Worm (Caenorhabditis elegans): ENCODE measurements around the gene K12H6.7.

The K12H6.7 gene

DNA sequence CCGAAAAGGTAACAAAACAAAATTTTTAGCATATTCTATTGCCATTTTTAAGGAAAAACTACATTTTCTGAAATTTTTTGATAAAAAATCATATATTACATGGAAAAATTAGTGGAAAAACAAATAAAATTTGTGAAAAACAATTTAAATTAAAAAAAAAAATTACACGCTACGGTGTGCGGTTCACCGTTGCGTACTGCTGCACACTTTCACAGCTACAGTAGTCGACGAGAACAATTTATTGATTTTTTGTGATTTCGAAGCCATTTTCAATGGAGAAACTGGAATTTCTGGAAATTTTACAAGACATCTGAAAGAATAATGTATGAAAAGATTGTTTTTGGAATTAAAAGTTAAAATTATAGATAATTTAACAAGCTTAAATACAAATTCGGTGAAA lies 21.7 kb downstream of the K12H6.7 start (continued):
- TF ChIP-seq egrh-3 (GFP tag; IDR thresholded peaks at IDR 0.05) (no peak), F23B12.7 (tag; optimal IDR thresholded peaks at IDR 0.05; ENCODE audit: insufficient read depth) (no peak), snpc-1.3 (tag; optimal IDR thresholded peaks at IDR 0.05; ENCODE audit: insufficient read depth) (peak; percentile 28)

DNA sequence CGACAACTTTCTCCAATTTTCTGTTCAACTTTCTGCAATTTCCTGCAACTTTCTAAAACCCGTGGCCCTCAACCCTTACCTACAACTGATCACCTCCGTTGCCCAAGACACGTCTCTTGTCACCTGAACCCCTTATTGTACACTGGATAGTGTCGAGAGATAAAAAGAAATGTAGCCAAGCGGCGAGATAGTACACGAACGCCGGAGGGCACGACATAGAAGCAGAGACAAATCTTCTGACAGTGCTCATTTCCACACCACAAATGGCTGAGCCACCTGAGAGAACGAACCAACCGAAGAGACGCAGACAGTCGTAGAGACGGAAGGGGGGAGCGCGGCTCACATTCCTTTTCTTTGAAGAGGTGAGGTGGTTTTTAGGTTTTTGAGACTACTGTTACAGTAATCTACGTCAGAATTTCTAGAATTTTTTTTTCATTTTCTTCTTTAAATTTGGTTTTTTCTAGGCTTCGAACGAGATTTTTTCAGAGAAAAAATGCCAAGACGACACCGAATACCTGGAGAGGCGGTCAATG lies 29.0 kb downstream of the K12H6.7 start, which contains the start of gene K12H6.12:
K12H6.12 (plus strand) TSS at position 483 of the 533 bp plus-strand sequence.
- TF ChIP-seq hlh-26 (GFP tag; conservative IDR thresholded peaks at IDR 0.05): no peak
- TF ChIP-seq hmg-1.2 (GFP tag; IDR thresholded peaks at IDR 0.05): peak; percentile 80
- TF ChIP-seq zfh-2 (GFP tag; conservative IDR thresholded peaks at IDR 0.05): 0 out of 2 replicates have a peak, but pooled peaks have one; percentile 43

DNA sequence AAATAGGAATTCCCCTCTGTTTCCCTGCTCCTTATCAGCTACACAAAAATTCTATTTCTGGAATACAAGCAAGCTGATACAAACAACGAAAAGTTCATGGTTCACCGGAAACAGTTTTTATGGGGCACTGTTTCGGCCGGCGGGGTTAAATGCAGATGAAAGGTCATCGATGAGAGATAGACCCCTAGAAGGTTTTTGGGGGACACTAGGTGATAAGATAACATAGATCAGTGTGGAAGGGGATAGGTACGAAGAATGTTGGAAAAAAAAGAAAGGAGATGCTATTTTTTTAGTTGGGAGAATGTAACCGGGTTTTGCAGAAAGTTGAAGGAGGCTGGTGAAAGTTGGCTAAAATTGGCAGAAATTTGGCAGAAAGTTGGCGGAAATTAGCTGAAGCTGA lies 31.2 kb downstream of the K12H6.7 start:
- no peak for TF ChIP-seq madf-10 (tag; optimal IDR thresholded peaks at IDR 0.05)
- TF ChIP-seq nfya-2 (GFP tag; IDR thresholded peaks at IDR 0.05): no peak
- TF ChIP-seq xnd-1 (tag; optimal IDR thresholded peaks at IDR 0.05): no peak
- TF ChIP-seq F57A8.1 (GFP tag; optimal IDR thresholded peaks at IDR 0.05): no peak
- TF ChIP-seq F37B4.10 (GFP tag; IDR thresholded peaks at IDR 0.05): no peak
- no peak for TF ChIP-seq chd-7 (tag; optimal IDR thresholded peaks at IDR 0.05)
- TF ChIP-seq sdz-38 (tag; optimal IDR thresholded peaks at IDR 0.05): no peak
- no peak for TF ChIP-seq lsy-27 (tag; optimal IDR thresholded peaks at IDR 0.05; ENCODE audit: borderline replicate concordance, insufficient read depth)
- no peak for TF ChIP-seq tlf-1 (GFP tag; optimal IDR thresholded peaks at IDR 0.05)
- no peak for TF ChIP-seq F10E7.11 (tag; optimal IDR thresholded peaks at IDR 0.05)
- no peak for TF ChIP-seq K11D2.4 (GFP tag; IDR thresholded peaks at IDR 0.05)
- TF ChIP-seq ceh-100 (GFP tag; IDR thresholded peaks at IDR 0.05): no peak
- TF ChIP-seq F39B2.1 (GFP tag; IDR thresholded peaks at IDR 0.05): no peak
- TF ChIP-seq C17E4.6 (GFP tag; IDR thresholded peaks at IDR 0.05): no peak
- TF ChIP-seq hmg-20 (GFP tag; IDR thresholded peaks at IDR 0.05): no peak
- TF ChIP-seq madf-6 (GFP tag; IDR thresholded peaks at IDR 0.05): no peak
- no peak for TF ChIP-seq ets-4 (GFP tag; optimal IDR thresholded peaks at IDR 0.05)

DNA sequence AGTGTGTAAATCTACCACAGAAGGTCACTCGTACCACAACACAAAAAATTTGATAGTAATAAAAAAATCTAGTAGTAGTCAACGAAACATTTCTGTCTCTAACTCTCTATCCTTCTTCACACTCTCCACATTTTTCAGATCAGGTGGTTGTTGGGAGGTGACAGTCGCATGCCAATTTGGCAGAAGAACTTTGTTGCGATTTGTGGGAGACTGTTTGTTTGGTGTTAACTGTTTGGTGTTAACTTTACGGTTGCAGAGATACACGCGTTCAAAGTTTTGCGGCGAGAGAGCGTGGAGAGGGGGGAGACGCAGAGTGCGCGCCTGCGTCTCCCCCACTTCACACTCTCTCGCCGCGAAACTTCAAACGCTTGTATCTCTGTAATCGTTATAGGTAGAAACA lies 31.8 kb downstream of the K12H6.7 start:
- TF ChIP-seq mcd-1 (GFP tag; IDR thresholded peaks at IDR 0.05) (0 out of 2 replicates have a peak, but pooled peaks have one; percentile 25), attf-6 (GFP tag; IDR thresholded peaks at IDR 0.05) (no peak), cebp-1 (GFP tag; IDR thresholded peaks at IDR 0.05) (no peak), cebp-1 (tag; optimal IDR thresholded peaks at IDR 0.05) (peak; percentile 46), madf-10 (tag; optimal IDR thresholded peaks at IDR 0.05) (no peak), Y95B8A.8 (GFP tag; IDR thresholded peaks at IDR 0.05) (no peak), Y53G8AR.9 (GFP tag; conservative IDR thresholded peaks at IDR 0.05) (0 out of 2 replicates have a peak, but pooled peaks have one; percentile 29), let-526 (GFP tag; IDR thresholded peaks at IDR 0.05) (0 out of 2 replicates have a peak, but pooled peaks have one; percentile 30), ceh-100 (GFP tag; IDR thresholded peaks at IDR 0.05) (peak; percentile 10; the same call in 1 of the 2 replicates), hmg-1.2 (GFP tag; IDR thresholded peaks at IDR 0.05) (peak; percentile 81), nhr-80 (tag; optimal IDR thresholded peaks at IDR 0.05) (peak; percentile 65), lin-26 (GFP tag; IDR thresholded peaks at IDR 0.05) (no peak), D2030.7 (GFP tag; IDR thresholded peaks at IDR 0.05) (no peak)
